Worm (Caenorhabditis elegans): Measurements from ENCODE around the gene C41H7.2.
A peak's percentile ranks its signal among the peaks of the same experiment; 100 is the strongest.

C41H7.2 gene

DNA sequence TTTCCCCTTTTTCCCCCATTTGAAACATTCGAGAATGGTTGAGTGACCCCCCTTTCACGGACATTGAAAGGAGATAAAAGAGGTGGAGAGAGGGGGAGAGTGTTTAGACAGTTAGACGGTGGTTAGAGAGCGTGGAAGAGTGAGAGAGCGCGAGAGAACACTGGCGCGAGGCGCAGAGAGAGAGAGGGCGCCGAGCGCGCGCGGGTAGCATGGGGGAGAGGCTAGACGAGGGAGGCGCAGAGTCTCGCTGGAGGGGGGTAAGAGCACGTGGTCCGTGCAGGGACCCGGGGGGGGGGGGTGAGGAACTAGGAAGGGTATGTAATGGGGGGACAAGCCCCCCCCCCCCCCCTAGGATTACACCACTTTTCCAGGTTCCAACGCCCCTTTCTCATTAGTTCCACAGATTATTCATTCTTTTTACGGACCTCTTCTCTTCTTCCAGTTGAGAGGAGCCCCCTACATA is 40.6 kb upstream of the C41H7.2 start (continued):
- TF ChIP-seq ceh-90 (tag; optimal IDR thresholded peaks at IDR 0.05) (no peak), C16A3.4 (tag; optimal IDR thresholded peaks at IDR 0.05) (peak; percentile 82), hlh-4 (tag; optimal IDR thresholded peaks at IDR 0.05) (no peak), unc-30 (tag; optimal IDR thresholded peaks at IDR 0.05) (no peak), dpl-1 (GFP tag; optimal IDR thresholded peaks at IDR 0.05) (peak; percentile 73 to 77 (median 75)), aha-1 (tag; optimal IDR thresholded peaks at IDR 0.05) (peak; percentile 78), ztf-11 (tag; optimal IDR thresholded peaks at IDR 0.05) (peak; percentile 73 to 95), nhr-20 (tag; optimal IDR thresholded peaks at IDR 0.05) (peak; percentile 94), zag-1 (tag; optimal IDR thresholded peaks at IDR 0.05) (peak; percentile 28), elt-3 (tag; optimal IDR thresholded peaks at IDR 0.05) (peak in 3 of 6 experiments; percentile 73 to 95 (median 93)), lin-13 (GFP tag; optimal IDR thresholded peaks at IDR 0.05) (peak; percentile 94), nhr-12 (tag; optimal IDR thresholded peaks at IDR 0.05) (peak; percentile 46), unc-98 (GFP tag; IDR thresholded peaks at IDR 0.05) (peak; percentile 79; the same call in 1 of the 2 replicates), fos-1 (tag; optimal IDR thresholded peaks at IDR 0.05) (peak; percentile 90), efl-3 (GFP tag; optimal IDR thresholded peaks at IDR 0.05) (peak; percentile 85), lin-15B (tag; optimal IDR thresholded peaks at IDR 0.05) (no peak), ceh-63 (GFP tag; optimal IDR thresholded peaks at IDR 0.05) (peak; percentile 45), ceh-8 (GFP tag; optimal IDR thresholded peaks at IDR 0.05) (peak; percentile 100), irx-1 (tag; optimal IDR thresholded peaks at IDR 0.05) (peak; percentile 93), ces-1 (GFP tag; optimal IDR thresholded peaks at IDR 0.05) (no peak), F16B12.6 (tag; optimal IDR thresholded peaks at IDR 0.05) (peak; percentile 38), nhr-76 (tag; optimal IDR thresholded peaks at IDR 0.05) (peak; percentile 56), rnt-1 (tag; optimal IDR thresholded peaks at IDR 0.05) (peak; percentile 93), lin-35 (GFP tag; optimal IDR thresholded peaks at IDR 0.05) (peak; percentile 69 to 91), hpl-2 (GFP tag; optimal IDR thresholded peaks at IDR 0.05) (peak; percentile 88), ama-1 (optimal IDR thresholded peaks at IDR 0.05) (peak; percentile 57), ceh-82 (tag; optimal IDR thresholded peaks at IDR 0.05) (peak; percentile 75 to 96 (median 94)), unc-62 (GFP tag; optimal IDR thresholded peaks at IDR 0.05) (peak; percentile 87), nhr-11 (tag; optimal IDR thresholded peaks at IDR 0.05) (peak; percentile 90), sup-37 (GFP tag; optimal IDR thresholded peaks at IDR 0.05) (peak; percentile 93), vab-15 (tag; optimal IDR thresholded peaks at IDR 0.05) (peak; percentile 54), fkh-4 (tag; optimal IDR thresholded peaks at IDR 0.05; ENCODE audit: borderline replicate concordance) (peak; percentile 42)

DNA sequence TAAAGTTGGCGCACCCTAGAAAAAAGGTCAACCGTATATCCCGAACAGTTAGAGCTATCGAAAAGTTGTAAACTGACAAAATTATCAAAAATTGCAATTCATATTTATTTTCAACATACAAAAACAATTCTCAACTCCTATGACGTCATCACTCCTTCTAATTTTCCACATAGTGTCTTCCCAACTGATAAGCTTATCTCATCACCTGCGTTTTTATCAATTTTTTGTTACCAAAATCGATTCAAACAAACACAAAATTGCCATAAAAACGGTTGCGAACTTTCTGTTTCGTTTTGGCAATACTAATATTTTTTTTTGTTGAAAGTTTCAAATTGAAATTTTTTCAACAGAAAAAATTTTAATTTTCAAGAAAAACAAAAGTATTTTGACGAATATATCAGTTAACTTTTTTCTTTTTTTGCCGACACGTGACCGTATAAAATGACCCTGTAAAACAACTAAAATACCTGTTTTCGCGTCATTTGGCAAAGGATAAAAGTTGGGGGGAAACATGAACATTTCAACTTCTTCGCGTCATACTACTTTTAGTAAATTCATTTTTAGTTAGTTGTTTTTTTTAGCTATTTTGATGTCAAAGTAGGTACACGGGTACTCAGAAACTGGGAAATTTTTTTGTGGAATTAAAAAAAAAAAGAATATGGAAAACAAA is 38.9 kb upstream of the C41H7.2 start:
- no peak for TF ChIP-seq zag-1 (tag; optimal IDR thresholded peaks at IDR 0.05)
- no peak for TF ChIP-seq pag-3 (tag; optimal IDR thresholded peaks at IDR 0.05; ENCODE audit: borderline replicate concordance, insufficient read depth)
- peak; percentile 43 for TF ChIP-seq snu-23 (GFP tag; optimal IDR thresholded peaks at IDR 0.05)
- peak; percentile 49 for TF ChIP-seq blmp-1 (tag; optimal IDR thresholded peaks at IDR 0.05)
- TF ChIP-seq ets-5 (GFP tag; IDR thresholded peaks at IDR 0.05), result no peak
- TF ChIP-seq alr-1 (tag; optimal IDR thresholded peaks at IDR 0.05; ENCODE audit: borderline replicate concordance), result no peak
- TF ChIP-seq lin-14 (GFP tag; optimal IDR thresholded peaks at IDR 0.05), result peak; percentile 48
- no peak for TF ChIP-seq nhr-237 (tag; optimal IDR thresholded peaks at IDR 0.05)
- TF ChIP-seq efl-3 (GFP tag; optimal IDR thresholded peaks at IDR 0.05), result no peak
- no peak for TF ChIP-seq hlh-17 (GFP tag; optimal IDR thresholded peaks at IDR 0.05; ENCODE audit: borderline replicate concordance)
- TF ChIP-seq lsy-2 (tag; optimal IDR thresholded peaks at IDR 0.05), result peak in 1 of 2 experiments; percentile 16
- TF ChIP-seq unc-30 (tag; optimal IDR thresholded peaks at IDR 0.05), result no peak
- peak; percentile 87 for TF ChIP-seq nhr-85 (tag)
- peak; percentile 91 for TF ChIP-seq elt-2 (tag; optimal IDR thresholded peaks at IDR 0.05)
- peak; percentile 30 for TF ChIP-seq skn-1 (tag; optimal IDR thresholded peaks at IDR 0.05)
- TF ChIP-seq grh-1 (GFP tag; IDR thresholded peaks at IDR 0.05), result peak; percentile 83
- TF ChIP-seq ama-1 (optimal IDR thresholded peaks at IDR 0.05), result no peak
- TF ChIP-seq pqm-1 (tag; optimal IDR thresholded peaks at IDR 0.05), result peak; percentile 14
- peak; percentile 14 for TF ChIP-seq nhr-20 (tag; optimal IDR thresholded peaks at IDR 0.05)
- TF ChIP-seq dpl-1 (GFP tag; optimal IDR thresholded peaks at IDR 0.05), result no peak
- TF ChIP-seq elt-3 (tag; optimal IDR thresholded peaks at IDR 0.05), result peak in 2 of 6 experiments; percentile 25 to 42
- TF ChIP-seq mep-1 (tag; optimal IDR thresholded peaks at IDR 0.05), result peak; percentile 14
- no peak for TF ChIP-seq ceh-8 (GFP tag; optimal IDR thresholded peaks at IDR 0.05)
- TF ChIP-seq mdl-1 (tag; optimal IDR thresholded peaks at IDR 0.05), result peak in 1 of 2 experiments; percentile 23
- no peak for TF ChIP-seq egl-27 (tag; optimal IDR thresholded peaks at IDR 0.05)
- no peak for TF ChIP-seq fkh-10 (GFP tag; optimal IDR thresholded peaks at IDR 0.05)
- peak in 1 of 2 experiments; percentile 38 for TF ChIP-seq lin-35 (GFP tag; optimal IDR thresholded peaks at IDR 0.05)

All from whole organism, L1 larva.